Fruit fly (Drosophila melanogaster) ovary, adult (tissue): ENCODE data around the gene CAH4.

Source experiments
- CG17801 ChIP-seq: fragments of 200-800 bp; optimal IDR thresholded peaks from 2 replicates; lab custom pipeline; 2019; ENCODE audit warnings: missing biosample characterization, mild to moderate bottlenecking, missing genetic modification characterization, moderate library complexity; ENCODE audit not compliant: partially characterized antibody

CAH4 gene

DNA sequence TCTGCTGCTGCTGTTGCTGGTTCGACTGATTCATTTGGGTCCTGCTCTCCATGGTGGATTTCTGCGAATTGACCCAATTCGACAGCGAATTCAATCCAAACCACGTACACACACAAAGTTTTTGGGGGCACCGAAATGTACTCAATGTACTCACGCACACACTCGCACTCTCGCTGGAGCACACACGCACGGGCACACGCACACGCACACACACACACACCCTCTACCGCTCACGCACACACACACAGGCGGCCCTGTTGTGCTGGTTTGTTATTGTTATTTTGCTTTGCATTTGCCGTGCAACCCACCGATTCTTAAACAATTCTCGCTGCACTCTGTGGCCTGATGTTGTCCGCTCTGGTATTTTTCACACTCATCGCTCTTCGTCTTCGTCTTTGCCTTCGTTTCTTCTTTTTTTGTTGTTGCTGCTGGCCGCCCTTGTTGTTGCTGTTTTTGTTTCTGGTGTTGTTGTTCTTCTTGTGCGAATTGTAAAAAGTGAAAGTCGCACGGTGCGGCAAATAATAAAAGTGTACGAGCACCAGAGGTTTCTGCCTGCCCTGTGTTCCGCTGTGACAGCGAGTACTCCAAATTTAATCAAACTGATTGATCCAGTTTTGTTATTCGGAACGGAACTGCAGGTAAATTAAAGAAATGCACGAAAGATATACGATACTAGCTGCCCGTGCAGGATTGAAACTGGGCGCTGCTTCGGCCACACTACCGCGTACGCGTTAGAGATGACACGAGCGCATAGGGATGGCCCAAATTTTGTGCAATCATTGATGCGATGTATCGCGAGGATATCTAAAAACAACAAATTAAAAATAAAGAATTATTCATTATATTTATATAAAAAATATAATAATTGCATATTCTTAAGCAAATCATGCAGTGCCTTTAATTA is 18.8 kb upstream of the CAH4 start, which contains the start of gene CG3744:
TSS of gene CG3744 (minus strand) at position 716 of the 904 bp plus-strand sequence.
- TF ChIP-seq CG17801 (GFP tag; lab: Kevin White, UChicago): peak; percentile 70

DNA sequence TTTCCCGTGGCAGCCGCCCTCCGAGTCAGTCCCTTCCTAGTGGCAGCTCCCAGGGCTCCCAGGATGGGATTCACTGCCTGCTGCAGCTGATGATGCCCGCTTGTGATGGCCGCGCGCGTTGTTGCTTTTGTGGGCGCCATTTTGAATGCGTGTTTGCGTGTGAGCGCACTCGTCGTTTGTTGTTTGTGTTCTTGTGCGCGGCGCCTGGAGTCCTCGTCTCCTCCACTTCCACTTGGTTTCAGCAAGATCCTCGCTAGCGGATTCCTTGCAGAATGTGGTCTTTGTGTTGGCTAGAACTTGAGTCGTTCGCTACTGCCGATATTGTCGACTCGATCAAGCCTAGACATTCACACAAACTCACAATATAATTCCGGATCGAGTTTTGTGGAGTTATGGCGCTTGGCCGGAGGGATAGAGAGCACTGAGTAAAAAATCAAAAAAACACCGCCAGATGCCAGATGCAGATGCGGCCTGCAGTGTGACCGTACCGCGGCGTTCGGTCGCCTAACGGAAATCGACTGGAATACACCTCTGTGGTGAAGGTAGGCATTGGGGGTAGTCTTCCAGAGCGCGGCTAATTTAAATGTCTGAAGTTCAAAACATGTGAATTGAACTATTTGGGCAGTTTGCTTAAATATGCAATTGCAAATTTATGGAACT is 13.2 kb upstream of the CAH4 start, which contains the start of gene CycB3:
TSS of gene CycB3 (minus strand) at position 428 of the 660 bp plus-strand sequence.
- peak; percentile 14 for TF ChIP-seq CG17801 (GFP tag; lab: Kevin White, UChicago)

DNA sequence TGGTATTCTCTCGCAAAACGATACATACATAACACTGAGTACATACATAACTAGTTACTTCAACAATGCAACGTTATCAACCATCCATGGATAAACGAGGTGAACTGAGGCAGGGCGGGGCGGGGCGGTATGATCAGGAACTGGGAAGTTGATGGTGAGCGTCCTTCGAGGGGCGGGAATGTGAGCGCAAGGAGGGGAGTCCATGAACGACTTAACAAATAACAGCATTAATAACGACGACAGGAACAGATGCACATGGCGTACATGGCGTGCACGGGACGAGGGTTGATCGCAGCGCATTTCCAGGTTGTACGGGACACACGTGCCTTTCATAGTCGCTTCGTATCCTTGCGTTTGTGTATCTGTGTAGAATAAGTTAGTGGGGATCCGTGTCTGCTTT is 10.6 kb upstream of the CAH4 start:
- TF ChIP-seq CG17801 (GFP tag; lab: Kevin White, UChicago): no peak

DNA sequence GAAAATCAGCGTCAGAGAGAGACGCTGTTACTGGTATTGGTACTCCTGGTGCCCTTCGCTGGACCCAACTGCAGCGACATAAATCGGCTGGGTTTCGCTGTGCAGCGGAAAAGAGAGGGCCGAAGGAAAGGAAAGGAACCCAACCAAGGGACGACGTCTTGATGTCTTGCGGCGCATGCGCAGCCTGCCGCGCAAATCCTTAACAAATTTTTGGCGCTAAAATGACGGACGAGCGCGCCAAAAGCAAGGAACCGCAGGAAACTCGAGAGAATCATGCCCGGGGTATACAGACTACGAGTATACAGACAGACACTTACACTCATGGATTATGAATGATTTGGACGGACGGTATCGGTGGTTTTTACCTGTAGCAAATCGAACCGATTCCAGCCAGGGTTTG is 9.6 kb upstream of the CAH4 start:
- TF ChIP-seq CG17801 (GFP tag; lab: Kevin White, UChicago): no peak

DNA sequence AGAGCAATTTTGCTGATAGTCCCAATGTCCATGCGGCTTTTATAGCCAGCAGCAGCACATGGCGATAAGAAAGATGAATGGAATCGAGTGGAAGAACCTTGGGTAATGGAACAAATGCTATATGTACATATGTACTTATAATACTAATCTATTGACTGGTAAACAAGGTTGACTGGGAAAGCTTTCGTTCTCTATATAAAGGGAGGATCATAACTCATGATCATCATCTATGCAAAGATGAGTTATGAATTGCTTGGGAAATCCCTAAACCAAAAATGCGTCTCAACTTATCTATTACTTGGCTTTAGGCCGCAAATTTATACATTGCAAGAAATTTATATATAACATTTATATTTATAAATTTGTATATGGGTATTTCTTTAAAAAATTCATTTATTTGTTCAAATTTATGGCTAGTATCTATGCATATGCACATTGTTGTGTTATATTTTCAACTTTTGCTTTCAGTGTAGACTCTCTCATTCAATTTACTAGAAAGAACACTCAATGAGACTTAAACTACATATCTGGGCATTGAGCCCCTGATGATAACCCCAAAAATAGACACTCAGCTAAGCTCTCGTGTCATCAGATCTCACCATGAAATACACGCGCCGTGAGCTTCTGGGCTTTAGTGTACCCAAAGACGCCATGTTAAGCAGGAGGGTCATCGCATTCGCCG is 7.5 kb upstream of the CAH4 start, which contains the start of the genes Srg1 and Elal:
TSS of gene Srg1 (minus strand) at position 14 of the 682 bp plus-strand sequence.
TSS of gene Elal (plus strand) at position 632 of the 682 bp plus-strand sequence.
- TF ChIP-seq CG17801 (GFP tag; lab: Kevin White, UChicago): no peak

DNA sequence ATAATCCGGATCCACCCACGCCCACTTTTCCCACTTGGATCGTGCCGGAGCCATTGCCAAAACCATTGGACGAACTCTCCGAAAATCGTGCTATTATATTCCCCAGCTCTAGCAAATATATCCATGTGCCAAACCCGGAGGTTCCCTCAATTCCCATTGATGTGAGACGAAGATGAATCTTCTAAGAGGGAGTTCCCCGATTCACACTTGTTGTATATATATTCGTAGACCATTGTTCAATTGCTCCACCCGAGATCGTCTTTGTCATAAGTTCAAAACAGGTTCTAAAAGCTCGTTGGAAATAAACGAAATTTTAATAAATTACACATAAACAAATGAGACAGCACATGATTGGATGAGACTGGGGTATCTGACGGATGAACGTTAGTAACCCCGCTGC is 6.5 kb upstream of the CAH4 start:
- no peak for TF ChIP-seq CG17801 (GFP tag; lab: Kevin White, UChicago)

DNA sequence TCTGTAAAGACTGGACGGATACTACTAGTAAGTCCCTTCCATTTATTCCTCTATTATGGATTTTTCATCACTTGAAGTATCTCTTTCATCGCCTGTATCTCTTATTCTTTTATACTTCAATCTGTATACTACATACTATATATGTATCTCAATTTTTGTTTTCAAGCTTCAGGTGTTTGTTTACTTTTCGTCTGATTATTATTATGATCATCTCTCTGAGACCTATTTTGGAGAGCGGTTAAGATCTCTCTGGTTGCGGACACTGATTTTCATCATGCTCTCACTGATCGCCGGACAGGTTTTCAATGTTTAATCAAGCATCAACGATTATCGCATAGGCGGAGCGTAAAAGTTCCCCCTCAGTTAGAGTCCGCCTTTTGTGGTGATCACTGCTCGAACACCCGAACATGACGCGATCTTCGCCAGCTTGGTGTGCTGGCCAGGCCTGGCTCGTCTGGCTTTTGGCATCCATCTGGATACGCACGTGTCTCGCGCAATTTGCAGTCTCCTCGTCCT is 5.3 kb upstream of the CAH4 start, which contains the start of gene CG7016:
TSS of gene CG7016 (plus strand) at position 358 of the 516 bp plus-strand sequence.
- no peak for TF ChIP-seq CG17801 (GFP tag; lab: Kevin White, UChicago)

DNA sequence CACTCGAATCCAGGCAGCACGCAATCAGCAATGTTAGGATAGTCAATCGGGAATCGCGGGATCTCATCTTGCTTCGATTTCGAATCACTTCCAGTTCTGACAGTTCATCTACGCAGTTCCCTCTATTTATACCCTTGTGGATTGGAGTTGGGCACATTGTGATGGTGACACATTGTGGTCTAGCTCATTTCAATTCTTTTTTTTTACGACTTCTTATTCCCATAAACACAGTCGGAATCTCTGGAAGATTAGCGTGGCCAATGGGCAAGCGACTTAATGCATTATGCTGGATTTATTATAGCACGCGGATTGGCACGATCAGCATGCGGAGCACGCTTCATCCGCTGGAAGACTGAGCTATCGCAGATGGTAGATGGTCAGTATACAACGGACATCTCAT is 4.7 kb upstream of the CAH4 start, which contains the start of gene CG13640:
TSS of gene CG13640 (minus strand) at position 101 of the 400 bp plus-strand sequence.
- TF ChIP-seq CG17801 (GFP tag; lab: Kevin White, UChicago): no peak

DNA sequence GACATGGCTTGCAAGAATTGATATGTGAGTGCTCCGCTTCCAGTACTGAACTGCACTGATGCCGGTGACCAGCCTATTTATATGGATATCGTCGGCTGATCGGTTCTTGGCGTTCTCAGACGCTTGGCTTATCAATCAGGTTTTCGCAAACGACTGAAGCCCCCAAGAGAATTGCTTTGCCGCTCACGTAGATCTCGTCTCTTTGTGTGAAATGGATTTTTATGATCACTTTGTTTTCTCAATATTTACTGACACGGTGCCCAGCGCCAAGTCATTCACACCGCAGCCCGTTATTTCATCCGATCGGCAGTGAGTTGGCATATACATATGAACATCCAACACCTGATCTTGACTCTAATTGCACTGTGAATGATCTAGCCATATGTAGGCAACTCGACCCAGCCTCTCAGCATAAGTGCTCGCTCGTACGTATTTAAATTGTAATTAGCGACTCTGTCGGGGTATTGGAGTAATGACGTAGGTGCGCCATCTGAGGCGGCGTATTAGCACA is 3.0 kb upstream of the CAH4 start, which contains the start of gene CG13639:
TSS of gene CG13639 (minus strand) at position 51 of the 511 bp plus-strand sequence.
- TF ChIP-seq CG17801 (GFP tag; lab: Kevin White, UChicago): no peak

DNA sequence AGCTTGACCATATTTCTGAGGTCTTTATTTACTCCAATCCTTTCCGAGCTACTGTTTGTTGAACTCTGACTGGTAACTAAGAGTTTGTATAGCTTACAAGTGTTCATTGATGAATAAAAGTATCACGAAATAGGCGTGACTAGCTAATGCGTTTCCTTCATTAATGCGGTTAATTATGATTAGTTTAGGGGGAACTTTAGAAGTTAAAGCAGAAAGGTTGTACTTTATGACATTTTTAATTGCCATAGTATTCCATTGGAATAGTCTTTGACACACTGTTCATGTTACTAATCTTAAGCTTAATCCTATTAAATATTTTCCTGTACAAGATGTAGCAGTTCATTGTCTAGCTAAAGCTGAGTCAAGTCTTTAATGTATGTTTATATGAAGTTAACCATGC is 2.3 kb upstream of the CAH4 start, which contains the start of gene ppk22:
TSS of gene ppk22 (minus strand) at position 101 of the 400 bp plus-strand sequence.
- TF ChIP-seq CG17801 (GFP tag; lab: Kevin White, UChicago): no peak

DNA sequence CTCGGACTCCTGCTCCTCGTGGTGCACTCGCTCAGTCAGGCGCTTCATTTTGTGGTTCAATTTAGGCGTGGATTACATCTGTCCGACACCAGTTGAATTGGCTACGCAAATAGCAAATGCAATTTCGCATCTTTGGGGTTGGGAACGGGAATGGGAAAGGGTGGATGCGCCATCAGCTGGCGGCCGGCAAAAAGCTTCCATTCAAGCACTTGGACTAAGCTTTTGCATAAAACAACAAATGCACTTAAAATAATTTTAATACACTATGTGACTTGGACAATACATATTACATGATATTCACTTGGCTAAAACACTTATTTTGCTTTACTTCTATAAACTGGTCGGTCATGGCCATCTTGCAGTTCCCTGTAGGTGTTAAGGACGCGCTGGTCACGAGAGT is 1.2 kb downstream of the CAH4 start, which contains the start of gene HDAC11:
TSS of gene HDAC11 (minus strand) at position 101 of the 400 bp plus-strand sequence.
- TF ChIP-seq CG17801 (GFP tag; lab: Kevin White, UChicago): no peak

DNA sequence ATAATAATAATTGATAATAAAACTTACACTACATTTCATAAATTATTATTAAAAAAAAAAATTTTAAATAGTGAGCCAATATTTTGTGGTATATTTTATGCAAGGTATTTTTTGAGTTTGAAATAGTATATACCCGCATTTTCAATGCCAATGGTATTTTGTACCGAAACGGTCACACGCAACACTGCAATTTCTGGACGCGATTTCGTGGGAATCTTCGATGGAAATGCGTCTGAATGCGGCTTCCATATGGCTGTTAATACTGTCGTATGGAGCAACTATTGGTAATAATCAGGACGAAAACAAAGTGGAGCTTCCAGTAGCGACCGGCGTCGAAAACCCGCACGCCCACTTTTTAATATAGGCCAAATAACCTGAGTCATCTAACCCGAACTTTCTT is 5.9 kb downstream of the CAH4 start, which contains the start of gene Nct:
TSS of gene Nct (plus strand) at position 173 of the 400 bp plus-strand sequence.
- TF ChIP-seq CG17801 (GFP tag; lab: Kevin White, UChicago): peak; percentile 40

DNA sequence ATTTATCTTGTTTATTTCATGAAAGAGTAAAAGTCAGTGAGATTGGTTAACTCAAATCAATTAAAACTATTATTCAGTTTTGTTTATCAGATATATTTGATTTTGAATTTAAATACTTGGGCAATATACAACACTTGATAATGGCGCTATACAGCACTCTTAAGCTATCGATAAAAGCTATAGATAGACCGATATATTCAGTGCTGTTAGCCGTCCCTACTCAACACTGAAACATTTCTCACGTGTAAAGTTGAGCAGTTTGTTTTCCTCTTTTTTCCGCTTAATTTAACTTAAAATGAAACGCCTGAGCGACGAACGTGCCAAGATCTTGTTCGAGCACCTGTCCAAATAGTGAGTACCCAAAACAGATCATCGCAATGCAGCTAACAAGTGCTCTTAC is 6.9 kb downstream of the CAH4 start, which contains the start of gene CG7006:
TSS of gene CG7006 (plus strand) at position 208 of the 400 bp plus-strand sequence.
- TF ChIP-seq CG17801 (GFP tag; lab: Kevin White, UChicago): peak; percentile 74
